Fruit fly (Drosophila melanogaster) whole organism, prepupa: ENCODE data around the gene CG15221.
A peak's percentile ranks its signal among the peaks of the same experiment; 100 is the strongest.

Experiments used
- Blimp-1 ChIP-seq: fragments of 200-800 bp; sonication (Bioruptor generic); optimal IDR thresholded peaks from 3 replicates; lab custom pipeline; 2017; ENCODE audit warnings: missing biosample characterization, missing genetic modification characterization, mild to moderate bottlenecking, moderate library complexity, missing genetic modification reagents
- CG10669 ChIP-seq: fragments of 200-800 bp; sonication (Bioruptor generic); optimal IDR thresholded peaks from 3 replicates; lab custom pipeline; 2018; ENCODE audit warnings: missing biosample characterization, mild to moderate bottlenecking, missing genetic modification characterization, moderate library complexity
- CG11294 ChIP-seq: fragments of 200-800 bp; sonication (Bioruptor generic); IDR thresholded peaks from 2 replicates; pipeline ENCODE4 v1.3.6; 2022; ENCODE audit warnings: missing biosample characterization, missing genetic modification characterization
- CG11762 ChIP-seq: fragments of 200-800 bp; sonication (Bioruptor generic); optimal IDR thresholded peaks from 3 replicates; lab custom pipeline; 2016; ENCODE audit warnings: missing biosample characterization, missing genetic modification characterization; ENCODE audit not compliant: insufficient read depth
- CG1621 ChIP-seq: fragments of 200-800 bp; sonication (Bioruptor generic); optimal IDR thresholded peaks from 3 replicates; lab custom pipeline; 2018; ENCODE audit warnings: missing biosample characterization, mild to moderate bottlenecking, missing genetic modification characterization
- CG31627 ChIP-seq: fragments of 200-800 bp; sonication (Bioruptor generic); optimal IDR thresholded peaks from 3 replicates; lab custom pipeline; 2016; ENCODE audit warnings: missing biosample characterization, missing genetic modification characterization
- CG32006 ChIP-seq: fragments of 200-800 bp; sonication (Bioruptor generic); optimal IDR thresholded peaks from 3 replicates; lab custom pipeline; 2017; ENCODE audit warnings: missing biosample characterization, mild to moderate bottlenecking, missing genetic modification characterization
- CG34406 ChIP-seq: fragments of 200-800 bp; sonication (Bioruptor generic); optimal IDR thresholded peaks from 3 replicates; lab custom pipeline; 2016; ENCODE audit warnings: missing biosample characterization, missing genetic modification characterization
- CG3919 ChIP-seq: fragments of 200-800 bp; sonication (Bioruptor generic); optimal IDR thresholded peaks from 3 replicates; lab custom pipeline; 2016; ENCODE audit warnings: missing biosample characterization, missing genetic modification characterization
- CG4318 ChIP-seq: fragments of 200-800 bp; sonication (Bioruptor generic); optimal IDR thresholded peaks from 3 replicates; lab custom pipeline; 2017; ENCODE audit warnings: missing biosample characterization, mild to moderate bottlenecking, missing genetic modification characterization
- CG6163 ChIP-seq: fragments of 200-800 bp; sonication (Bioruptor generic); IDR thresholded peaks from 3 replicates; pipeline ENCODE4 v1.3.6; 2022; ENCODE audit warnings: missing biosample characterization, missing genetic modification characterization
- CG6792 ChIP-seq: fragments of 200-800 bp; sonication (Bioruptor generic); optimal IDR thresholded peaks from 3 replicates; lab custom pipeline; 2016; ENCODE audit warnings: missing biosample characterization, missing genetic modification characterization
- CG6854 ChIP-seq: fragments of 200-800 bp; sonication (Bioruptor generic); optimal IDR thresholded peaks from 2 replicates; lab custom pipeline; 2017; ENCODE audit warnings: missing biosample characterization, mild to moderate bottlenecking, missing genetic modification characterization
- CG8319 ChIP-seq: fragments of 200-800 bp; sonication (Bioruptor generic); optimal IDR thresholded peaks from 3 replicates; lab custom pipeline; 2016; ENCODE audit warnings: missing biosample characterization, missing genetic modification characterization
- Eip75B ChIP-seq: fragments of 200-800 bp; sonication (Bioruptor generic); optimal IDR thresholded peaks from 3 replicates; lab custom pipeline; 2016; ENCODE audit warnings: missing biosample characterization, missing genetic modification characterization
- Eip78C ChIP-seq: fragments of 200-800 bp; sonication (Bioruptor generic); peaks from one replicate; lab custom pipeline; 2016; ENCODE audit warnings: missing biosample characterization, missing genetic modification characterization
- Eip93F ChIP-seq: fragments of 200-800 bp; sonication (Bioruptor generic); optimal IDR thresholded peaks from 2 replicates; lab custom pipeline; 2016; ENCODE audit warnings: missing biosample characterization, mild to moderate bottlenecking, missing genetic modification characterization
- Ets21C ChIP-seq: fragments of 200-800 bp; sonication (Bioruptor generic); optimal IDR thresholded peaks from 3 replicates; lab custom pipeline; 2016; ENCODE audit warnings: missing biosample characterization, missing genetic modification characterization
- Ets96B ChIP-seq: fragments of 200-800 bp; optimal IDR thresholded peaks from 2 replicates; lab custom pipeline; 2019; ENCODE audit warnings: missing biosample characterization, mild to moderate bottlenecking, missing genetic modification characterization, moderate library complexity
- Gug ChIP-seq: fragments of 200-800 bp; sonication (Bioruptor generic); IDR thresholded peaks from 2 replicates; pipeline ENCODE4 v1.3.6; 2022; ENCODE audit warnings: missing biosample characterization, missing genetic modification characterization
- Hr38 ChIP-seq: sonication (Bioruptor generic); optimal IDR thresholded peaks from 2 replicates; lab custom pipeline; 2016; ENCODE audit warnings: missing biosample characterization, missing genetic modification characterization
- Hr39 ChIP-seq: fragments of 200-800 bp; sonication (Bioruptor generic); optimal IDR thresholded peaks from 2 replicates; lab custom pipeline; 2016; ENCODE audit warnings: missing biosample characterization, missing genetic modification characterization
- Hr4 ChIP-seq: fragments of 200-800 bp; sonication (Bioruptor generic); optimal IDR thresholded peaks from 3 replicates; lab custom pipeline; 2016; ENCODE audit warnings: missing biosample characterization, missing genetic modification characterization
- Lpt ChIP-seq: fragments of 200-800 bp; sonication (Bioruptor generic); optimal IDR thresholded peaks from 3 replicates; lab custom pipeline; 2016; ENCODE audit warnings: missing biosample characterization, missing genetic modification characterization
- Met ChIP-seq: fragments of 200-800 bp; sonication (Bioruptor generic); optimal IDR thresholded peaks from 3 replicates; lab custom pipeline; 2016; ENCODE audit warnings: missing biosample characterization, missing genetic modification characterization
- Sox14 ChIP-seq: fragments of 200-800 bp; sonication (Bioruptor generic); optimal IDR thresholded peaks from 3 replicates; lab custom pipeline; 2016; ENCODE audit warnings: missing biosample characterization, missing genetic modification characterization
- Sox15 ChIP-seq: fragments of 200-800 bp; sonication (Bioruptor generic); optimal IDR thresholded peaks from 3 replicates; lab custom pipeline; 2016; ENCODE audit warnings: missing biosample characterization, missing genetic modification characterization
- achi ChIP-seq: fragments of 200-800 bp; sonication (Bioruptor generic); optimal IDR thresholded peaks from 3 replicates; lab custom pipeline; 2016; ENCODE audit warnings: missing biosample characterization, missing genetic modification characterization
- dac ChIP-seq: fragments of 200-800 bp; sonication (Bioruptor generic); optimal IDR thresholded peaks from 2 replicates; lab custom pipeline; 2017; ENCODE audit warnings: missing biosample characterization, mild to moderate bottlenecking, missing genetic modification characterization
- esn ChIP-seq: fragments of 200-800 bp; sonication (Bioruptor generic); optimal IDR thresholded peaks from 2 replicates; lab custom pipeline; 2016; ENCODE audit warnings: missing biosample characterization, mild to moderate bottlenecking, missing genetic modification characterization, moderate library complexity
- fd59A ChIP-seq: fragments of 200-800 bp; sonication (Bioruptor generic); optimal IDR thresholded peaks from 2 replicates; lab custom pipeline; 2017; ENCODE audit warnings: missing biosample characterization, mild to moderate bottlenecking, missing genetic modification characterization, missing genetic modification reagents
- fd85E ChIP-seq: fragments of 200-800 bp; sonication (Bioruptor generic); optimal IDR thresholded peaks from 3 replicates; lab custom pipeline; 2016; ENCODE audit warnings: missing biosample characterization, missing genetic modification characterization
- pdm3 ChIP-seq: fragments of 200-800 bp; sonication (Bioruptor generic); optimal IDR thresholded peaks from 3 replicates; lab custom pipeline; 2016; ENCODE audit warnings: missing biosample characterization, missing genetic modification characterization
- salr ChIP-seq, 2 experiments: fragments of 200-800 bp; sonication (Bioruptor generic); optimal IDR thresholded peaks; 3 replicates each; lab custom pipeline; 2016 to 2018; ENCODE audit warnings: missing biosample characterization in 2 of 2, missing genetic modification characterization in 2 of 2, mild to moderate bottlenecking in 1 of 2
- spab ChIP-seq: fragments of 200-800 bp; sonication (Bioruptor generic); optimal IDR thresholded peaks from 2 replicates; lab custom pipeline; 2017; ENCODE audit warnings: missing biosample characterization, mild to moderate bottlenecking, missing genetic modification characterization, missing genetic modification reagents
- svp ChIP-seq: fragments of 200-800 bp; sonication (Bioruptor generic); peaks from one replicate; lab custom pipeline; 2016; ENCODE audit warnings: missing biosample characterization, missing genetic modification characterization
- topi ChIP-seq: fragments of 200-800 bp; sonication (Bioruptor generic); optimal IDR thresholded peaks from 3 replicates; lab custom pipeline; 2016; ENCODE audit warnings: missing biosample characterization, missing genetic modification characterization
- vri ChIP-seq: fragments of 200-800 bp; sonication (Bioruptor generic); optimal IDR thresholded peaks from 3 replicates; lab custom pipeline; 2016; ENCODE audit warnings: missing biosample characterization, mild to moderate bottlenecking, missing genetic modification characterization

The CG15221 gene

dm6 chrX:11694959-11695882, 28.8 kb upstream of the CG15221 start, which contains the start of gene PhKgamma (continued):
- no peak for TF ChIP-seq pdm3
- peak; percentile 13 for TF ChIP-seq achi (GFP tag; lab: Kevin White, UChicago)
- no peak for TF ChIP-seq dac (GFP tag; lab: Kevin White, UChicago)
- no peak for TF ChIP-seq Hr4
- peak; percentile 21 for TF ChIP-seq spab (GFP tag; lab: Kevin White, UChicago)
- TF ChIP-seq Hr38, result no peak
- peak; percentile 26 for TF ChIP-seq Eip75B (GFP tag; lab: Kevin White, UChicago)
- TF ChIP-seq CG11294, result no peak; the same call in 1 of the 2 replicates
- peak; percentile 10 for TF ChIP-seq Ets21C (GFP tag; lab: Kevin White, UChicago)
- peak; percentile 24 for TF ChIP-seq CG3919
- TF ChIP-seq Blimp-1, result no peak
- peak in 1 of 2 experiments; percentile 47 for TF ChIP-seq salr (GFP tag; optimal IDR thresholded peaks at IDR 0.05; lab: Kevin White, UChicago)
- no peak for TF ChIP-seq CG31627 (GFP tag; lab: Kevin White, UChicago)
- no peak for TF ChIP-seq CG8319 (GFP tag; lab: Kevin White, UChicago)
- TF ChIP-seq Eip78C (GFP tag; lab: Kevin White, UChicago), result peak; percentile 67
- TF ChIP-seq fd85E, result no peak
- TF ChIP-seq Gug (GFP tag; lab: Robert Waterston, UW), result 0 out of 2 replicates have a peak, but pooled peaks have one; percentile 19
- TF ChIP-seq CG32006 (GFP tag; lab: Kevin White, UChicago), result peak; percentile 49
- TF ChIP-seq CG1621, result peak; percentile 8
- TF ChIP-seq CG34406 (GFP tag; lab: Kevin White, UChicago), result no peak
- TF ChIP-seq CG4318 (GFP tag; lab: Kevin White, UChicago), result no peak
- TF ChIP-seq fd59A (GFP tag; lab: Kevin White, UChicago), result peak; percentile 29
- peak; percentile 48 for TF ChIP-seq Lpt (GFP tag; lab: Kevin White, UChicago)
- no peak for TF ChIP-seq Sox15 (GFP tag; lab: Kevin White, UChicago)
- TF ChIP-seq, all 60 proteins: peak for 37

- no peak for TF ChIP-seq Hr39 (GFP tag; lab: Kevin White, UChicago)
- TF ChIP-seq CG6163 (GFP tag; lab: Robert Waterston, UW), result peak; percentile 39; the same call in 1 of the 3 replicates
- TF ChIP-seq CG32006 (GFP tag; lab: Kevin White, UChicago), result no peak
- no peak for TF ChIP-seq Sox15 (GFP tag; lab: Kevin White, UChicago)
- TF ChIP-seq CG11762 (GFP tag; lab: Kevin White, UChicago), result no peak
- TF ChIP-seq Met (GFP tag; lab: Kevin White, UChicago), result no peak
- TF ChIP-seq svp (GFP tag; lab: Kevin White, UChicago), result peak; percentile 58
- TF ChIP-seq, all 60 proteins: peak for 2
These were observed 28.2 kb upstream of the CG15221 start for dm6 chrX:11695883-11696211.

- TF ChIP-seq Eip75B (GFP tag; lab: Kevin White, UChicago), result no peak
- no peak for TF ChIP-seq topi (GFP tag; lab: Kevin White, UChicago)
- no peak for TF ChIP-seq Eip78C (GFP tag; lab: Kevin White, UChicago)
- TF ChIP-seq svp (GFP tag; lab: Kevin White, UChicago), result no peak
- no peak for TF ChIP-seq CG34406 (GFP tag; lab: Kevin White, UChicago)
- TF ChIP-seq CG10669, result no peak
- TF ChIP-seq Eip93F (GFP tag; lab: Kevin White, UChicago), result no peak
- no peak for TF ChIP-seq Ets96B (tag; lab: Kevin White, UChicago)
These were observed 23.3 kb upstream of the CG15221 start for dm6 chrX:11700765-11701164.

- no peak for TF ChIP-seq CG6854
- TF ChIP-seq Sox14 (GFP tag; lab: Kevin White, UChicago), result no peak
- peak; percentile 49 for TF ChIP-seq vri (GFP tag; lab: Kevin White, UChicago)
- peak; percentile 67 for TF ChIP-seq Eip93F (GFP tag; lab: Kevin White, UChicago)
- TF ChIP-seq Eip78C (GFP tag; lab: Kevin White, UChicago), result peak; percentile 28
- TF ChIP-seq svp (GFP tag; lab: Kevin White, UChicago), result peak; percentile 98
- no peak for TF ChIP-seq CG6792 (GFP tag; lab: Kevin White, UChicago)
- TF ChIP-seq esn (GFP tag; lab: Kevin White, UChicago), result no peak
These were observed 19.0 kb upstream of the CG15221 start, which contains the start of gene CG2444 for dm6 chrX:11704929-11705612. TSS of gene CG2444 (minus strand) at chrX:11705300.
